Fruit fly (Drosophila melanogaster) whole organism, embryonic: Measurements from ENCODE around the gene wdn.

ENCODE experiments used
- Aef1 ChIP-seq: fragments of 200-800 bp; sonication (Bioruptor generic); IDR thresholded peaks from 3 replicates; pipeline ENCODE4 v1.3.6; 2022; ENCODE audit warnings: missing biosample characterization, missing genetic modification characterization
- Atf6 ChIP-seq: fragments of 200-800 bp; sonication (Bioruptor generic); IDR thresholded peaks from 2 replicates; pipeline ENCODE4 v1.3.6; 2022; ENCODE audit warnings: missing biosample characterization, missing genetic modification characterization
- C15 ChIP-seq: fragments of 200-800 bp; sonication (Bioruptor generic); IDR thresholded peaks from 3 replicates; pipeline ENCODE4 v1.3.6; 2022; ENCODE audit warnings: missing biosample characterization, missing genetic modification characterization
- CG10431 ChIP-seq: fragments of 200-800 bp; sonication (Bioruptor generic); optimal IDR thresholded peaks from 3 replicates; lab custom pipeline; 2018; ENCODE audit warnings: missing biosample characterization, mild to moderate bottlenecking, missing genetic modification characterization
- CG11560 ChIP-seq: fragments of 200-800 bp; sonication (Bioruptor generic); IDR thresholded peaks from 3 replicates; pipeline ENCODE4 v1.3.6; 2022; ENCODE audit warnings: missing biosample characterization, missing genetic modification characterization
- CG12104 ChIP-seq: fragments of 200-800 bp; sonication (Bioruptor generic); optimal IDR thresholded peaks from 3 replicates; lab custom pipeline; 2016; ENCODE audit warnings: missing biosample characterization, missing genetic modification characterization
- CG12219 ChIP-seq: fragments of 200-800 bp; sonication (Bioruptor generic); optimal IDR thresholded peaks from 3 replicates; lab custom pipeline; 2018; ENCODE audit warnings: missing biosample characterization, mild to moderate bottlenecking, missing genetic modification characterization
- CG12299 ChIP-seq: fragments of 200-800 bp; sonication (Bioruptor generic); optimal IDR thresholded peaks from 2 replicates; lab custom pipeline; 2018; ENCODE audit warnings: missing biosample characterization, mild to moderate bottlenecking, missing genetic modification characterization
- CG12744 ChIP-seq: fragments of 200-800 bp; sonication (Bioruptor generic); optimal IDR thresholded peaks from 2 replicates; lab custom pipeline; 2016; ENCODE audit warnings: missing biosample characterization, missing genetic modification characterization
- CG14710 ChIP-seq: fragments of 200-800 bp; sonication (Bioruptor generic); optimal IDR thresholded peaks from 3 replicates; lab custom pipeline; 2019; ENCODE audit warnings: missing biosample characterization, mild to moderate bottlenecking, missing genetic modification characterization, moderate library complexity
- CG15011 ChIP-seq: fragments of 200-800 bp; sonication (Bioruptor generic); optimal IDR thresholded peaks from 3 replicates; lab custom pipeline; 2018; ENCODE audit warnings: missing biosample characterization, mild to moderate bottlenecking, missing genetic modification characterization
- CG17829 ChIP-seq: fragments of 200-800 bp; optimal IDR thresholded peaks from 2 replicates; lab custom pipeline; 2019; ENCODE audit warnings: missing biosample characterization, mild to moderate bottlenecking, missing genetic modification characterization, moderate library complexity
- CG18599 ChIP-seq: fragments of 200-800 bp; sonication (Bioruptor generic); optimal IDR thresholded peaks from 3 replicates; lab custom pipeline; 2017; ENCODE audit warnings: missing biosample characterization, missing genetic modification characterization, mild to moderate bottlenecking, moderate library complexity, missing genetic modification reagents
- CG2120 ChIP-seq: fragments of 200-800 bp; sonication (Bioruptor generic); optimal IDR thresholded peaks from 3 replicates; lab custom pipeline; 2016; ENCODE audit warnings: missing biosample characterization, missing genetic modification characterization
- CG2678 ChIP-seq: fragments of 200-800 bp; sonication (Bioruptor generic); optimal IDR thresholded peaks from 3 replicates; lab custom pipeline; 2019; ENCODE audit warnings: missing biosample characterization, mild to moderate bottlenecking, missing genetic modification characterization, moderate library complexity
- CG4617 ChIP-seq: fragments of 200-800 bp; sonication (Bioruptor generic); optimal IDR thresholded peaks from 3 replicates; lab custom pipeline; 2016; ENCODE audit warnings: missing biosample characterization, missing genetic modification characterization, borderline replicate concordance
- CG4730 ChIP-seq: fragments of 200-800 bp; sonication (Bioruptor generic); IDR thresholded peaks from 2 replicates; pipeline ENCODE4 v1.3.6; 2022; ENCODE audit warnings: missing biosample characterization, missing genetic modification characterization
- CG6175 ChIP-seq: fragments of 200-800 bp; sonication (Bioruptor generic); IDR thresholded peaks from 3 replicates; pipeline ENCODE4 v1.3.6; 2022; ENCODE audit warnings: missing biosample characterization, missing genetic modification characterization
- CG6765 ChIP-seq: fragments of 200-800 bp; sonication (Bioruptor generic); optimal IDR thresholded peaks from 3 replicates; lab custom pipeline; 2017; ENCODE audit warnings: missing biosample characterization, mild to moderate bottlenecking, missing genetic modification characterization
- CG7556 ChIP-seq: fragments of 200-800 bp; sonication (Bioruptor generic); optimal IDR thresholded peaks from 2 replicates; lab custom pipeline; 2017; ENCODE audit warnings: missing biosample characterization, mild to moderate bottlenecking, missing genetic modification characterization
- CG8281 ChIP-seq: fragments of 200-800 bp; sonication (Bioruptor generic); optimal IDR thresholded peaks from 2 replicates; lab custom pipeline; 2018; ENCODE audit warnings: missing biosample characterization, mild to moderate bottlenecking, missing genetic modification characterization, moderate library complexity
- CG8478 ChIP-seq: fragments of >200 bp; optimal IDR thresholded peaks from 2 replicates; lab custom pipeline; 2018
- CG9797 ChIP-seq: fragments of 200-800 bp; sonication (Bioruptor generic); optimal IDR thresholded peaks from 3 replicates; lab custom pipeline; 2018; ENCODE audit warnings: missing biosample characterization, mild to moderate bottlenecking, missing genetic modification characterization
- Dbx ChIP-seq: fragments of 200-800 bp; sonication (Bioruptor generic); IDR thresholded peaks from 3 replicates; pipeline ENCODE4 v1.3.6; 2022; ENCODE audit warnings: missing biosample characterization, missing genetic modification characterization
- Deaf1 ChIP-seq: fragments of 200-800 bp; optimal IDR thresholded peaks from 3 replicates; lab custom pipeline; 2019; ENCODE audit warnings: missing biosample characterization, mild to moderate bottlenecking, missing genetic modification characterization, moderate library complexity
- Dip3 ChIP-seq: fragments of 200-800 bp; sonication (Bioruptor generic); optimal IDR thresholded peaks from 3 replicates; lab custom pipeline; 2016; ENCODE audit warnings: missing biosample characterization, missing genetic modification characterization
- Dp ChIP-seq: fragments of 200-800 bp; sonication (Bioruptor generic); optimal IDR thresholded peaks from 2 replicates; lab custom pipeline; 2018; ENCODE audit warnings: missing biosample characterization, mild to moderate bottlenecking, missing genetic modification characterization, moderate library complexity
- Ets97D ChIP-seq: fragments of 200-800 bp; sonication (Bioruptor generic); optimal IDR thresholded peaks from 3 replicates; lab custom pipeline; 2016; ENCODE audit warnings: missing biosample characterization, missing genetic modification characterization
- Fer2 ChIP-seq: fragments of 200-800 bp; sonication (Bioruptor generic); optimal IDR thresholded peaks from 2 replicates; lab custom pipeline; 2018; ENCODE audit warnings: missing biosample characterization, mild to moderate bottlenecking, missing genetic modification characterization, moderate library complexity
- GATAe ChIP-seq: fragments of 200-800 bp; sonication (Bioruptor generic); conservative IDR thresholded peaks from 2 replicates; pipeline ENCODE4 v1.3.6; 2022; ENCODE audit warnings: missing biosample characterization, missing genetic modification characterization
- Hmx ChIP-seq: fragments of 200-800 bp; sonication (Bioruptor generic); optimal IDR thresholded peaks from 2 replicates; lab custom pipeline; 2016; ENCODE audit warnings: missing biosample characterization, missing genetic modification characterization
- Hsf ChIP-seq: fragments of 200-800 bp; sonication (Bioruptor generic); optimal IDR thresholded peaks from 3 replicates; lab custom pipeline; 2016; ENCODE audit warnings: missing biosample characterization, missing genetic modification characterization
- Nf-YB ChIP-seq: fragments of 200-800 bp; sonication (Bioruptor generic); optimal IDR thresholded peaks from 3 replicates; lab custom pipeline; 2019; ENCODE audit warnings: missing biosample characterization, mild to moderate bottlenecking, missing genetic modification characterization, moderate library complexity
- Ravus ChIP-seq: fragments of 200-800 bp; sonication (Bioruptor generic); IDR thresholded peaks from 2 replicates; pipeline ENCODE4 v1.3.6; 2022; ENCODE audit warnings: missing biosample characterization, missing genetic modification characterization
- Side ChIP-seq: fragments of 200-800 bp; sonication (Bioruptor generic); optimal IDR thresholded peaks from 2 replicates; lab custom pipeline; 2016; ENCODE audit warnings: missing biosample characterization, missing genetic modification characterization
- Sry-β ChIP-seq: fragments of 200-800 bp; sonication (Bioruptor generic); optimal IDR thresholded peaks from 2 replicates; lab custom pipeline; 2018; ENCODE audit warnings: missing biosample characterization, mild to moderate bottlenecking, missing genetic modification characterization, moderate library complexity
- Ssrp ChIP-seq: fragments of 200-800 bp; sonication (Bioruptor generic); optimal IDR thresholded peaks from 2 replicates; lab custom pipeline; 2018; ENCODE audit warnings: missing biosample characterization, mild to moderate bottlenecking, missing genetic modification characterization, moderate library complexity
- Xrp1 ChIP-seq: fragments of 200-800 bp; sonication (Bioruptor generic); IDR thresholded peaks from 2 replicates; pipeline ENCODE4 v1.3.6; 2022; ENCODE audit warnings: missing biosample characterization, missing genetic modification characterization
- bigmax ChIP-seq: fragments of 200-800 bp; sonication (Bioruptor generic); optimal IDR thresholded peaks from 2 replicates; lab custom pipeline; 2018; ENCODE audit warnings: missing biosample characterization, mild to moderate bottlenecking, missing genetic modification characterization
- emc ChIP-seq: fragments of 200-800 bp; sonication (Bioruptor generic); optimal IDR thresholded peaks from 2 replicates; lab custom pipeline; 2016; ENCODE audit warnings: missing biosample characterization, missing genetic modification characterization
- ham ChIP-seq: fragments of 200-800 bp; sonication (Bioruptor generic); IDR thresholded peaks from 2 replicates; pipeline ENCODE4 v1.3.6; 2022; ENCODE audit warnings: missing biosample characterization, missing genetic modification characterization
- kay ChIP-seq: fragments of 200-800 bp; sonication (Bioruptor generic); optimal IDR thresholded peaks from 2 replicates; lab custom pipeline; 2016; ENCODE audit warnings: missing biosample characterization, missing genetic modification characterization
- lab ChIP-seq: fragments of 200-800 bp; sonication (Bioruptor generic); optimal IDR thresholded peaks from 3 replicates; lab custom pipeline; 2017; ENCODE audit warnings: missing biosample characterization, missing genetic modification characterization, mild to moderate bottlenecking, moderate library complexity, missing genetic modification reagents
- lbe ChIP-seq: fragments of 200-800 bp; sonication (Bioruptor generic); optimal IDR thresholded peaks from 2 replicates; lab custom pipeline; 2016; ENCODE audit warnings: missing biosample characterization, mild to moderate bottlenecking, missing genetic modification characterization
- maf-S ChIP-seq: fragments of 200-800 bp; sonication (Bioruptor generic); optimal IDR thresholded peaks from 2 replicates; lab custom pipeline; 2016; ENCODE audit warnings: missing biosample characterization, missing genetic modification characterization
- mld ChIP-seq: fragments of 200-800 bp; sonication (Bioruptor generic); IDR thresholded peaks from 3 replicates; pipeline ENCODE4 v1.3.6; 2022; ENCODE audit warnings: missing biosample characterization, missing genetic modification characterization; ENCODE audit not compliant: partially characterized antibody
- run ChIP-seq: fragments of 200-800 bp; sonication (Bioruptor generic); optimal IDR thresholded peaks from 3 replicates; lab custom pipeline; 2018; ENCODE audit warnings: missing biosample characterization, mild to moderate bottlenecking, missing genetic modification characterization
- sqz ChIP-seq: fragments of 200-800 bp; sonication (Bioruptor generic); optimal IDR thresholded peaks from 3 replicates; lab custom pipeline; 2018; ENCODE audit warnings: missing biosample characterization, mild to moderate bottlenecking, missing genetic modification characterization
- toy ChIP-seq: fragments of 200-800 bp; sonication (Bioruptor generic); IDR thresholded peaks from 2 replicates; pipeline ENCODE4 v1.3.6; 2022; ENCODE audit warnings: missing biosample characterization, missing genetic modification characterization
- ttk ChIP-seq: fragments of 200-800 bp; sonication (Bioruptor generic); IDR thresholded peaks from 2 replicates; pipeline ENCODE4 v2.1.2; 2022; ENCODE audit warnings: missing biosample characterization, missing genetic modification characterization

wdn gene

DNA sequence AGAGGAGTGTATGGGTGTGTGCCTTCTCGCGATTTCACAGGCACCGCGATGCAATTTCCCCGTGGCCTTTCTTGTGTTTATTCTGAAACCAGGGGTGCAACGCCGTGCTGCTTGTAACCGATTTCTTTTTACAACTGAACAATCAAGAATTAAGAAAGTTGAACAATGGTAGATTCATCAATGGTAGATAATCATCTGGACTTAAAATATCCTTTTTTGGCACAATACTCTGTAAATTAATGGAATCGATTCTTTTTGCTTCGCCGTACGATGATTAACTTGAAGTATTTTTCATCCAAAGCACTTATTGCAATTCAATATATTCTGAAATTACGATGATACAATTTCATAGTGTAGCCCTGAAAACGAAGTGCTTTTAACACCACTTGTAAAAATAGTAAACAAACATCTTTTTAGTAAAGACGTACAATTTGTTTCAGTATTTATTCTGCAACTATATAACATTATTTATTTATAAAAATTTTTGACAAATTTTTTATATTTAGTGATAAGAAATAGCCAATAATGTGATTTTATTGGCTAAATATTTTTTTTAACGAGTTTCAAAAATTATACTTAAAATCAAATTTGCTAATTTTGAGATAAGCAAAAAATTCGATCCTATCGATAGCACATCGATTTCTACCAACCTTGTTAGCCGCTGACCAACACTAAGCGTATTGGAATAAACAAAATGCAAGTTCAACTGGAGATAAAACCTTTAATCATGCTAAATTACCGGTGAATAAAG, 8.6 kb upstream of the wdn start, which contains the start of the genes CG1523 and CG1647 (continued):
- TF ChIP-seq CG4617 (peak; percentile 67), Dp (GFP tag; lab: Kevin White, UChicago) (no peak), CG8478 (lab: Kevin White, UChicago) (no peak), ttk (GFP tag; lab: Robert Waterston, UW) (peak; percentile 53; the same call in 1 of the 2 replicates), Deaf1 (tag; lab: Kevin White, UChicago) (no peak), Hsf (GFP tag; lab: Kevin White, UChicago) (peak; percentile 72), CG11560 (no peak), CG6765 (no peak), Hmx (GFP tag; lab: Kevin White, UChicago) (no peak), Fer2 (tag; lab: Kevin White, UChicago) (peak; percentile 63), Nf-YB (GFP tag; lab: Kevin White, UChicago) (peak; percentile 41), Xrp1 (peak; percentile 54), CG12104 (GFP tag; lab: Kevin White, UChicago) (peak; percentile 48), CG9797 (no peak), CG12299 (tag; lab: Kevin White, UChicago) (peak; percentile 51), ham (no peak), lab (GFP tag; lab: Kevin White, UChicago) (no peak), CG4730 (GFP tag; lab: Robert Waterston, UW) (no peak), sqz (GFP tag; lab: Kevin White, UChicago) (no peak), mld (GFP tag; lab: Robert Waterston, UW) (no peak), Side (GFP tag; lab: Kevin White, UChicago) (peak; percentile 39), Ets97D (peak; percentile 7), maf-S (GFP tag; lab: Kevin White, UChicago) (peak; percentile 61), CG15011 (no peak), Ravus (no peak), CG17829 (peak; percentile 79), toy (GFP tag; lab: Robert Waterston, UW) (no peak), Aef1 (GFP tag; lab: Robert Waterston, UW) (peak; percentile 42; the same call in 2 of the 3 replicates), CG8281 (no peak), CG2120 (GFP tag; lab: Kevin White, UChicago) (peak; percentile 70), CG12744 (no peak), CG6175 (GFP tag; lab: Robert Waterston, UW) (no peak), lbe (GFP tag; lab: Kevin White, UChicago) (no peak), Ssrp (tag; lab: Kevin White, UChicago) (peak; percentile 61), run (tag; lab: Kevin White, UChicago) (no peak), Atf6 (GFP tag; lab: Robert Waterston, UW) (no peak; the same call in 1 of the 2 replicates), kay (peak; percentile 4), CG18599 (GFP tag; lab: Kevin White, UChicago) (no peak), CG10431 (GFP tag; lab: Kevin White, UChicago) (no peak), CG12219 (no peak), bigmax (no peak), Dip3 (no peak), CG7556 (peak; percentile 64), Sry-β (GFP tag; lab: Kevin White, UChicago) (peak; percentile 37), Dbx (GFP tag; lab: Robert Waterston, UW) (peak; percentile 49; the same call in 1 of the 3 replicates), GATAe (no peak), emc (GFP tag; lab: Kevin White, UChicago) (no peak), C15 (GFP tag; lab: Robert Waterston, UW) (no peak), CG14710 (tag; lab: Kevin White, UChicago) (peak; percentile 82), CG2678 (no peak)
